Worm (Caenorhabditis elegans) whole organism, L2 larva: ENCODE results near the gene unc-78.

Source experiments
- R02D3.7 ChIP-seq: fragments of 150-350 bp; optimal IDR thresholded peaks from 2 replicates; lab custom pipeline; 2014; ENCODE audit warnings: missing biosample characterization, missing genetic modification characterization
- Y55F3AM.14 ChIP-seq: fragments of 200-800 bp; sonication (Bioruptor generic); optimal IDR thresholded peaks from 2 replicates; lab custom pipeline; 2018; ENCODE audit warnings: mild to moderate bottlenecking, missing genetic modification characterization, missing compliant biosample characterization
- ZK546.5 ChIP-seq: sonication (generic microtip); optimal IDR thresholded peaks from 2 replicates; lab custom pipeline; 2017; ENCODE audit warnings: missing biosample characterization, missing genetic modification characterization
- alr-1 ChIP-seq: fragments of 150-350 bp; optimal IDR thresholded peaks from 2 replicates; lab custom pipeline; 2014; ENCODE audit warnings: missing biosample characterization, missing genetic modification characterization
- aly-2 ChIP-seq: fragments of 150-350 bp; optimal IDR thresholded peaks from 2 replicates; lab custom pipeline; 2014; ENCODE audit warnings: missing biosample characterization, missing genetic modification characterization
- ama-1 ChIP-seq: fragments of 150-350 bp; optimal IDR thresholded peaks from 2 replicates; lab custom pipeline; 2018; ENCODE audit warnings: inconsistent platforms
- blmp-1 ChIP-seq: sonication (generic microtip); optimal IDR thresholded peaks from 2 replicates; lab custom pipeline; 2017; ENCODE audit warnings: missing genetic modification characterization, mild to moderate bottlenecking, missing compliant biosample characterization, antibody characterized with exemption, moderate library complexity; ENCODE audit not compliant: insufficient read depth
- ceh-16 ChIP-seq: fragments of 150-350 bp; optimal IDR thresholded peaks from 2 replicates; lab custom pipeline; 2014; ENCODE audit warnings: missing biosample characterization, missing genetic modification characterization
- ceh-82 ChIP-seq: fragments of 150-350 bp; optimal IDR thresholded peaks from 2 replicates; lab custom pipeline; 2014; ENCODE audit warnings: missing biosample characterization, missing genetic modification characterization
- dmd-4 ChIP-seq: sonication (generic microtip); optimal IDR thresholded peaks from 2 replicates; lab custom pipeline; 2017; ENCODE audit warnings: missing biosample characterization, missing genetic modification characterization
- egl-27 ChIP-seq: sonication (generic microtip); optimal IDR thresholded peaks from 3 replicates; lab custom pipeline; 2017; ENCODE audit warnings: missing biosample characterization, missing genetic modification reagents, missing genetic modification characterization
- elt-1 ChIP-seq: fragments of 150-350 bp; optimal IDR thresholded peaks from 2 replicates; lab custom pipeline; 2014; ENCODE audit warnings: missing biosample characterization, missing genetic modification characterization
- elt-3 ChIP-seq: sonication (generic microtip); optimal IDR thresholded peaks from 2 replicates; lab custom pipeline; 2017; ENCODE audit warnings: missing biosample characterization, missing genetic modification characterization
- fos-1 ChIP-seq: fragments of 150-350 bp; optimal IDR thresholded peaks from 2 replicates; lab custom pipeline; 2014; ENCODE audit warnings: missing biosample characterization, missing genetic modification characterization
- gmeb-1 ChIP-seq: fragments of 150-350 bp; optimal IDR thresholded peaks from 2 replicates; lab custom pipeline; 2014; ENCODE audit warnings: missing biosample characterization, missing genetic modification characterization
- lsy-2 ChIP-seq, 2 experiments: fragments of 150-350 bp in 1 of 2; sonication (generic microtip) in 1 of 2; optimal IDR thresholded peaks; 2 replicates each; lab custom pipeline; 2014 to 2017; ENCODE audit warnings: missing biosample characterization in 2 of 2, missing genetic modification characterization in 2 of 2
- mbf-1 ChIP-seq: sonication (generic microtip); optimal IDR thresholded peaks from 2 replicates; lab custom pipeline; 2017; ENCODE audit warnings: missing biosample characterization, missing genetic modification characterization
- mdl-1 ChIP-seq, 2 experiments: fragments of 150-350 bp in 1 of 2; sonication (generic microtip) in 1 of 2; optimal IDR thresholded peaks; 2 replicates each; lab custom pipeline; 2017; ENCODE audit warnings: missing biosample characterization in 2 of 2, missing genetic modification characterization in 2 of 2
- nhr-10 ChIP-seq: sonication (generic microtip); optimal IDR thresholded peaks from 2 replicates; lab custom pipeline; 2017; ENCODE audit warnings: missing biosample characterization, missing genetic modification characterization
- nhr-11 ChIP-seq: fragments of 150-350 bp; optimal IDR thresholded peaks from 2 replicates; lab custom pipeline; 2014; ENCODE audit warnings: missing biosample characterization, missing genetic modification characterization
- nhr-12 ChIP-seq: fragments of 150-350 bp; optimal IDR thresholded peaks from 2 replicates; lab custom pipeline; 2014; ENCODE audit warnings: missing biosample characterization, missing genetic modification characterization
- nhr-237 ChIP-seq: fragments of 150-350 bp; optimal IDR thresholded peaks from 2 replicates; lab custom pipeline; 2014; ENCODE audit warnings: missing biosample characterization, missing genetic modification characterization
- nhr-25 ChIP-seq: fragments of 150-350 bp; sonication (generic microtip); optimal IDR thresholded peaks from 3 replicates; lab custom pipeline; 2014; ENCODE audit warnings: missing biosample characterization, missing genetic modification characterization
- nhr-6 ChIP-seq: fragments of 150-350 bp; optimal IDR thresholded peaks from 2 replicates; lab custom pipeline; 2014; ENCODE audit warnings: missing biosample characterization, missing genetic modification characterization
- nhr-77 ChIP-seq: fragments of 150-350 bp; optimal IDR thresholded peaks from 2 replicates; lab custom pipeline; 2014; ENCODE audit warnings: missing biosample characterization, missing genetic modification characterization
- peb-1 ChIP-seq: fragments of 150-350 bp; optimal IDR thresholded peaks from 2 replicates; lab custom pipeline; 2014; ENCODE audit warnings: missing biosample characterization, missing genetic modification characterization
- sem-4 ChIP-seq: fragments of 150-350 bp; optimal IDR thresholded peaks from 2 replicates; lab custom pipeline; 2014; ENCODE audit warnings: missing biosample characterization, missing genetic modification reagents, missing genetic modification characterization
- skn-1 ChIP-seq: sonication (generic microtip); optimal IDR thresholded peaks from 2 replicates; lab custom pipeline; 2017; ENCODE audit warnings: missing biosample characterization, missing genetic modification characterization
- sma-3 ChIP-seq: sonication (generic microtip); optimal IDR thresholded peaks from 2 replicates; lab custom pipeline; 2016; ENCODE audit warnings: missing genetic modification reagents, missing genetic modification characterization, missing compliant biosample characterization
- sma-9 ChIP-seq, 2 experiments: fragments of 150-350 bp in 1 of 2; sonication (generic microtip) in 1 of 2; optimal IDR thresholded peaks; 2 replicates each; lab custom pipeline; 2014 to 2016; ENCODE audit warnings: missing genetic modification characterization in 2 of 2, mild to moderate bottlenecking in 1 of 2, missing biosample characterization in 1 of 2, missing compliant biosample characterization in 1 of 2, missing genetic modification reagents in 1 of 2, moderate library complexity in 1 of 2
- snpc-4 ChIP-seq: fragments of 150-350 bp; optimal IDR thresholded peaks from 2 replicates; lab custom pipeline; 2014; ENCODE audit warnings: missing biosample characterization, missing genetic modification characterization
- unc-39 ChIP-seq: fragments of 150-350 bp; optimal IDR thresholded peaks from 2 replicates; lab custom pipeline; 2014; ENCODE audit warnings: missing biosample characterization, missing genetic modification characterization
- unc-55 ChIP-seq: fragments of 150-350 bp; sonication (generic microtip); optimal IDR thresholded peaks from 3 replicates; lab custom pipeline; 2014; ENCODE audit warnings: missing biosample characterization, missing genetic modification reagents, missing genetic modification characterization
- unc-62 ChIP-seq: fragments of 150-350 bp; optimal IDR thresholded peaks from 2 replicates; lab custom pipeline; 2014; ENCODE audit warnings: missing biosample characterization, missing genetic modification reagents, missing genetic modification characterization
- zag-1 ChIP-seq: fragments of 150-350 bp; optimal IDR thresholded peaks from 2 replicates; lab custom pipeline; 2014; ENCODE audit warnings: missing biosample characterization, missing genetic modification characterization
- ztf-11 ChIP-seq: sonication (generic microtip); optimal IDR thresholded peaks from 2 replicates; lab custom pipeline; 2017; ENCODE audit warnings: missing biosample characterization, missing genetic modification characterization
- ztf-4 ChIP-seq: fragments of 150-350 bp; optimal IDR thresholded peaks from 2 replicates; lab custom pipeline; 2014; ENCODE audit warnings: missing biosample characterization, missing genetic modification characterization

unc-78 gene

ce11 chrX:3444514-3444913 lies 33.1 kb upstream of the unc-78 start, which contains the start of gene ZK813.7:
ZK813.7 (plus strand) TSS chrX:3444814.
- no peak for TF ChIP-seq unc-62
- no peak for TF ChIP-seq R02D3.7
- TF ChIP-seq egl-27 (tag; lab: Kevin White, UChicago), result no peak

ce11 chrX:3443526-3443925 lies 32.1 kb upstream of the unc-78 start, which contains the start of gene ZK813.2:
ZK813.2 (plus strand) TSS chrX:3443826.
- TF ChIP-seq nhr-237 (no peak), skn-1 (no peak), aly-2 (no peak), unc-62 (no peak), elt-3 (tag; lab: Kevin White, UChicago) (no peak), dmd-4 (tag; lab: Kevin White, UChicago) (no peak), gmeb-1 (tag; lab: Kevin White, UChicago) (no peak), sem-4 (no peak), ztf-11 (tag; lab: Kevin White, UChicago) (no peak)

ce11 chrX:3441539-3441938 lies 30.1 kb upstream of the unc-78 start, which contains the start of gene ZK813.3:
ZK813.3 (plus strand) TSS chrX:3441839.
- TF ChIP-seq skn-1, result no peak
- TF ChIP-seq ceh-82 (tag; lab: Kevin White, UChicago), result no peak
- TF ChIP-seq mbf-1 (tag; lab: Kevin White, UChicago), result no peak
- no peak for TF ChIP-seq unc-62
- no peak for TF ChIP-seq ceh-16 (tag; lab: Kevin White, UChicago)
- no peak for TF ChIP-seq nhr-11 (tag; lab: Kevin White, UChicago)
- no peak for TF ChIP-seq dmd-4 (tag; lab: Kevin White, UChicago)
- TF ChIP-seq gmeb-1 (tag; lab: Kevin White, UChicago), result no peak
- no peak for TF ChIP-seq lsy-2 (tag; optimal IDR thresholded peaks at IDR 0.05; lab: Kevin White, UChicago)
- TF ChIP-seq ztf-4, result no peak
- TF ChIP-seq, all 48 proteins: peak for 0

ce11 chrX:3440308-3440707 lies 28.9 kb upstream of the unc-78 start:
- TF ChIP-seq Y55F3AM.14 (GFP tag; lab: Kevin White, UChicago) (no peak), ceh-16 (tag; lab: Kevin White, UChicago) (no peak), R02D3.7 (no peak), peb-1 (no peak), aly-2 (no peak), ztf-4 (no peak), ama-1 (lab: Kevin White, UChicago) (no peak), blmp-1 (tag; lab: Kevin White, UChicago) (no peak), zag-1 (tag; lab: Kevin White, UChicago) (no peak), sma-3 (no peak), unc-39 (tag; lab: Kevin White, UChicago) (no peak), ceh-82 (tag; lab: Kevin White, UChicago) (no peak), mbf-1 (tag; lab: Kevin White, UChicago) (no peak), unc-55 (GFP tag; lab: Kevin White, UChicago) (no peak), elt-1 (tag; lab: Kevin White, UChicago) (no peak)
- TF ChIP-seq, all 48 proteins: peak for 0

- TF ChIP-seq ZK546.5 (tag; lab: Kevin White, UChicago) (no peak), sma-3 (no peak), nhr-12 (tag; lab: Kevin White, UChicago) (no peak), mdl-1 (tag; optimal IDR thresholded peaks at IDR 0.05; lab: Kevin White, UChicago) (no peak), unc-62 (no peak), sma-9 (GFP tag; optimal IDR thresholded peaks at IDR 0.05; lab: Kevin White, UChicago) (no peak), sma-9 (tag; optimal IDR thresholded peaks at IDR 0.05; lab: Kevin White, UChicago) (no peak), snpc-4 (tag; lab: Kevin White, UChicago) (no peak), ztf-11 (tag; lab: Kevin White, UChicago) (no peak)
Measured at ce11 chrX:3439823-3440222, 28.4 kb upstream of the unc-78 start.

- TF ChIP-seq ztf-11 (tag; lab: Kevin White, UChicago) (no peak), nhr-10 (tag; lab: Kevin White, UChicago) (no peak), alr-1 (tag; lab: Kevin White, UChicago) (no peak), ceh-82 (tag; lab: Kevin White, UChicago) (no peak), nhr-12 (tag; lab: Kevin White, UChicago) (no peak), ZK546.5 (tag; lab: Kevin White, UChicago) (no peak), nhr-25 (tag; lab: Kevin White, UChicago) (no peak), nhr-6 (tag; lab: Kevin White, UChicago) (no peak), nhr-77 (tag; lab: Kevin White, UChicago) (no peak), fos-1 (tag; lab: Kevin White, UChicago) (no peak)
Measured at ce11 chrX:3430020-3430419, 18.6 kb upstream of the unc-78 start, which contains the start of gene ZK813.4. ZK813.4 (minus strand) TSS chrX:3430120.
